Worm (Caenorhabditis elegans): ENCODE measurements around the gene Y53G8AL.1.

The Y53G8AL.1 gene

ce11 chrIII:3232650-3233152 lies at the start of gene Y53G8AL.1:
Gene Y53G8AL.1, plus strand, starts transcription at chrIII:3233102.
- no peak for TF ChIP-seq drap-1 (GFP tag; optimal IDR thresholded peaks at IDR 0.05)
- no peak for TF ChIP-seq unc-120 (tag; optimal IDR thresholded peaks at IDR 0.05; ENCODE audit: poor library complexity, severe bottlenecking)
- no peak for TF ChIP-seq ceh-43 (GFP tag; optimal IDR thresholded peaks at IDR 0.05)
- no peak for TF ChIP-seq unc-62 (GFP tag; optimal IDR thresholded peaks at IDR 0.05)
- no peak for TF ChIP-seq mep-1 (tag; optimal IDR thresholded peaks at IDR 0.05)
- no peak for TF ChIP-seq nhr-2 (tag; optimal IDR thresholded peaks at IDR 0.05)
- no peak for TF ChIP-seq bed-3 (GFP tag; optimal IDR thresholded peaks at IDR 0.05)
- no peak for TF ChIP-seq elt-3 (tag; optimal IDR thresholded peaks at IDR 0.05)
- no peak for TF ChIP-seq lin-32 (GFP tag; optimal IDR thresholded peaks at IDR 0.05)
- no peak for TF ChIP-seq flh-1 (GFP tag; optimal IDR thresholded peaks at IDR 0.05)
- no peak for TF ChIP-seq ces-1 (GFP tag; optimal IDR thresholded peaks at IDR 0.05)
- no peak for TF ChIP-seq blmp-1 (tag; optimal IDR thresholded peaks at IDR 0.05)
- TF ChIP-seq hlh-1 (tag; optimal IDR thresholded peaks at IDR 0.05), result no peak
- TF ChIP-seq sem-2 (GFP tag; optimal IDR thresholded peaks at IDR 0.05), result no peak
- no peak for TF ChIP-seq elt-1 (tag; optimal IDR thresholded peaks at IDR 0.05; ENCODE audit: borderline replicate concordance, insufficient read depth)
- no peak for TF ChIP-seq mls-2 (tag; optimal IDR thresholded peaks at IDR 0.05)
- TF ChIP-seq ham-2 (GFP tag; optimal IDR thresholded peaks at IDR 0.05), result no peak
- no peak for TF ChIP-seq lin-13 (tag; optimal IDR thresholded peaks at IDR 0.05)
- TF ChIP-seq nhr-12 (tag; optimal IDR thresholded peaks at IDR 0.05), result no peak

ce11 chrIII:3183377-3183776 lies 49.5 kb upstream of the Y53G8AL.1 start, which contains the start of gene lmtr-5:
Gene lmtr-5, plus strand, starts transcription at chrIII:3183677.
- TF ChIP-seq ces-1 (GFP tag; optimal IDR thresholded peaks at IDR 0.05), result no peak

- no peak for TF ChIP-seq nhr-12 (tag; optimal IDR thresholded peaks at IDR 0.05)
- TF ChIP-seq lsy-2 (tag; optimal IDR thresholded peaks at IDR 0.05), result no peak
- no peak for TF ChIP-seq mls-2 (tag; optimal IDR thresholded peaks at IDR 0.05)
- TF ChIP-seq flh-1 (GFP tag; optimal IDR thresholded peaks at IDR 0.05), result no peak
- TF ChIP-seq ceh-83 (GFP tag; optimal IDR thresholded peaks at IDR 0.05), result no peak
- TF ChIP-seq tbx-8 (GFP tag; optimal IDR thresholded peaks at IDR 0.05), result no peak
- no peak for TF ChIP-seq unc-120 (tag; optimal IDR thresholded peaks at IDR 0.05; ENCODE audit: poor library complexity, severe bottlenecking)
- no peak for TF ChIP-seq ces-1 (GFP tag; optimal IDR thresholded peaks at IDR 0.05)
- TF ChIP-seq lin-32 (GFP tag; optimal IDR thresholded peaks at IDR 0.05), result no peak
- no peak for TF ChIP-seq mab-5 (tag; optimal IDR thresholded peaks at IDR 0.05)
- TF ChIP-seq cnd-1 (tag; optimal IDR thresholded peaks at IDR 0.05), result no peak
- no peak for TF ChIP-seq hlh-1 (tag; optimal IDR thresholded peaks at IDR 0.05)
- TF ChIP-seq drap-1 (GFP tag; optimal IDR thresholded peaks at IDR 0.05), result no peak
- TF ChIP-seq pha-4 (tag; optimal IDR thresholded peaks at IDR 0.05), result no peak
- TF ChIP-seq sptf-1 (tag; optimal IDR thresholded peaks at IDR 0.05), result no peak
- no peak for TF ChIP-seq ztf-11 (tag; optimal IDR thresholded peaks at IDR 0.05)
- no peak for TF ChIP-seq bed-3 (GFP tag; optimal IDR thresholded peaks at IDR 0.05)
These were observed 47.7 kb upstream of the Y53G8AL.1 start for ce11 chrIII:3185232-3185631.

- TF ChIP-seq M03D4.4 (tag; optimal IDR thresholded peaks at IDR 0.05) (no peak), ztf-11 (tag; optimal IDR thresholded peaks at IDR 0.05) (no peak), ceh-83 (GFP tag; optimal IDR thresholded peaks at IDR 0.05) (no peak), ces-1 (GFP tag; optimal IDR thresholded peaks at IDR 0.05) (no peak), mep-1 (tag; optimal IDR thresholded peaks at IDR 0.05) (no peak), elt-1 (tag; optimal IDR thresholded peaks at IDR 0.05; ENCODE audit: borderline replicate concordance, insufficient read depth) (no peak), ceh-39 (tag; optimal IDR thresholded peaks at IDR 0.05) (no peak), drap-1 (GFP tag; optimal IDR thresholded peaks at IDR 0.05) (no peak), zip-8 (tag; optimal IDR thresholded peaks at IDR 0.05) (no peak), sem-2 (GFP tag; optimal IDR thresholded peaks at IDR 0.05) (no peak), unc-62 (GFP tag; optimal IDR thresholded peaks at IDR 0.05) (no peak), cnd-1 (tag; optimal IDR thresholded peaks at IDR 0.05) (no peak), hlh-1 (tag; optimal IDR thresholded peaks at IDR 0.05) (no peak), elt-3 (tag; optimal IDR thresholded peaks at IDR 0.05) (no peak)
These were observed 46.9 kb upstream of the Y53G8AL.1 start, which contains the start of gene mks-1 for ce11 chrIII:3185980-3186379. Gene mks-1, plus strand, starts transcription at chrIII:3186280.

ce11 chrIII:3188564-3188963 lies 44.3 kb upstream of the Y53G8AL.1 start:
- TF ChIP-seq sem-2 (GFP tag; optimal IDR thresholded peaks at IDR 0.05), result no peak
- TF ChIP-seq ces-1 (GFP tag; optimal IDR thresholded peaks at IDR 0.05), result no peak
- no peak for TF ChIP-seq ceh-43 (GFP tag; optimal IDR thresholded peaks at IDR 0.05)
- TF ChIP-seq snpc-4 (tag; optimal IDR thresholded peaks at IDR 0.05), result no peak
- TF ChIP-seq unc-39 (tag; optimal IDR thresholded peaks at IDR 0.05), result no peak
- TF ChIP-seq nhr-76 (tag; optimal IDR thresholded peaks at IDR 0.05), result no peak
- TF ChIP-seq M03D4.4 (tag; optimal IDR thresholded peaks at IDR 0.05), result no peak
- TF ChIP-seq tbx-8 (GFP tag; optimal IDR thresholded peaks at IDR 0.05), result no peak
- no peak for TF ChIP-seq ham-2 (GFP tag; optimal IDR thresholded peaks at IDR 0.05)
- TF ChIP-seq bed-3 (GFP tag; optimal IDR thresholded peaks at IDR 0.05), result no peak
- no peak for TF ChIP-seq blmp-1 (tag; optimal IDR thresholded peaks at IDR 0.05)
- TF ChIP-seq lsy-2 (tag; optimal IDR thresholded peaks at IDR 0.05), result no peak
- TF ChIP-seq mls-2 (tag; optimal IDR thresholded peaks at IDR 0.05), result no peak
- no peak for TF ChIP-seq lin-13 (tag; optimal IDR thresholded peaks at IDR 0.05)
- TF ChIP-seq lin-32 (GFP tag; optimal IDR thresholded peaks at IDR 0.05), result no peak
- TF ChIP-seq sptf-1 (tag; optimal IDR thresholded peaks at IDR 0.05), result no peak
- no peak for TF ChIP-seq nhr-12 (tag; optimal IDR thresholded peaks at IDR 0.05)
- TF ChIP-seq unc-120 (tag; optimal IDR thresholded peaks at IDR 0.05; ENCODE audit: poor library complexity, severe bottlenecking), result no peak
